Worm (Caenorhabditis elegans): Measurements from ENCODE around the gene such-1.

The such-1 gene

ce11 chrIII:11505213-11505612 lies 18.3 kb downstream of the such-1 start, which contains the start of the genes Y66D12A.21 and spe-6:
TSS of gene Y66D12A.21 (minus strand) at chrIII:11505302.
TSS of gene spe-6 (plus strand) at chrIII:11505488.
- TF ChIP-seq ref-1 (GFP tag; conservative IDR thresholded peaks at IDR 0.05): no peak
- TF ChIP-seq ztf-29 (GFP tag; IDR thresholded peaks at IDR 0.05): no peak
- no peak for TF ChIP-seq flt-1 (GFP tag; IDR thresholded peaks at IDR 0.05)
- no peak for TF ChIP-seq med-1 (GFP tag; optimal IDR thresholded peaks at IDR 0.05; ENCODE audit: insufficient read depth)
- no peak for TF ChIP-seq tab-1 (GFP tag; IDR thresholded peaks at IDR 0.05)
- no peak for TF ChIP-seq cog-1 (tag; optimal IDR thresholded peaks at IDR 0.05)
- no peak for TF ChIP-seq T22C8.4 (GFP tag; IDR thresholded peaks at IDR 0.05)
- no peak for TF ChIP-seq klf-2 (GFP tag; conservative IDR thresholded peaks at IDR 0.05)

DNA sequence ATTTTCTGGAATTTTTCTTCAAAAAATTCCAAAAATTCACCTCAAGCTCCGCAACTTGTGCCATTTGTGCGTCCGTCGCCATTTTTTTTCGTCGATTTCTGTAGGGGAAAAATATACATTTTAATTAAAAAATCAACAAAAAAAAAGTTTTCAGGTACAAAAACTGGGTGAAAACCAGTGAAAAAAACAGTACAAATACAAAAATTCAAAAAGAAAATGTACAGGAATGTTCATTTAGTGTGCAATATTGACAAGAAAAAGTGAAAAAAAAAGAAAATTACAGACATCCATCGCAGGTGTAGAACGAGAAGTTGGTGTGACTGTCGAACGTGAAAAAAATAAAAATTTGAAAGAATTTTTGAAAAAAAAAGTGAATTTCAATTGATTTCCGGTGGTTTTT lies 20.8 kb downstream of the such-1 start, which contains the start of gene tin-10:
TSS of gene tin-10 (minus strand) at position 101 of the 400 bp plus-strand sequence.
- TF ChIP-seq ref-1 (GFP tag; conservative IDR thresholded peaks at IDR 0.05) (no peak), cog-1 (tag; optimal IDR thresholded peaks at IDR 0.05) (no peak), med-1 (GFP tag; optimal IDR thresholded peaks at IDR 0.05; ENCODE audit: insufficient read depth) (no peak), T22C8.4 (GFP tag; IDR thresholded peaks at IDR 0.05) (no peak), ztf-29 (GFP tag; IDR thresholded peaks at IDR 0.05) (no peak), ztf-23 (GFP tag; IDR thresholded peaks at IDR 0.05) (no peak), flt-1 (GFP tag; IDR thresholded peaks at IDR 0.05) (no peak), tab-1 (GFP tag; IDR thresholded peaks at IDR 0.05) (no peak), klf-2 (GFP tag; conservative IDR thresholded peaks at IDR 0.05) (no peak)

DNA sequence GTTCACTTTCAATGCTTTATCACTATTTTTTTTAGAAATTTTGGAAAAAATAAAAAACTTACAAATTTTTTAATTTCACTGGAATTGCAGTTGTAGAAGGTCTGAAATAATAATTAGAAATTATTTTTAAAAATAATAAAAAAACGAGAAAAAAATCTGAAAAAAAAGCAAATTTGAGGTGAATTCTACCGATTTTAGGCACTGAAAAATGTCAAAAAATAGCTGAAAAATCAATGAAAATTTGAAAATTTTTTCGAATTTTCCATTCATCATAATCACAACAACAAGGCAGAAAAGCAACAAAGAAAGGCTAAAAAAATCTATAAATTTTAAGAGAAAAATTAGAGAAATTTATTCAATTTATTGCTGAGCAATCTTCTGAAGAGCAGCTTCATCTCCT lies 22.9 kb downstream of the such-1 start, which contains the start of gene nars-2:
TSS of gene nars-2 (minus strand) at position 101 of the 400 bp plus-strand sequence.
- TF ChIP-seq tab-1 (GFP tag; IDR thresholded peaks at IDR 0.05) (no peak), ref-1 (GFP tag; conservative IDR thresholded peaks at IDR 0.05) (no peak), flt-1 (GFP tag; IDR thresholded peaks at IDR 0.05) (no peak), ztf-23 (GFP tag; IDR thresholded peaks at IDR 0.05) (no peak), cog-1 (tag; optimal IDR thresholded peaks at IDR 0.05) (no peak), klf-2 (GFP tag; conservative IDR thresholded peaks at IDR 0.05) (no peak), ztf-29 (GFP tag; IDR thresholded peaks at IDR 0.05) (no peak), T22C8.4 (GFP tag; IDR thresholded peaks at IDR 0.05) (no peak), med-1 (GFP tag; optimal IDR thresholded peaks at IDR 0.05; ENCODE audit: insufficient read depth) (no peak)

DNA sequence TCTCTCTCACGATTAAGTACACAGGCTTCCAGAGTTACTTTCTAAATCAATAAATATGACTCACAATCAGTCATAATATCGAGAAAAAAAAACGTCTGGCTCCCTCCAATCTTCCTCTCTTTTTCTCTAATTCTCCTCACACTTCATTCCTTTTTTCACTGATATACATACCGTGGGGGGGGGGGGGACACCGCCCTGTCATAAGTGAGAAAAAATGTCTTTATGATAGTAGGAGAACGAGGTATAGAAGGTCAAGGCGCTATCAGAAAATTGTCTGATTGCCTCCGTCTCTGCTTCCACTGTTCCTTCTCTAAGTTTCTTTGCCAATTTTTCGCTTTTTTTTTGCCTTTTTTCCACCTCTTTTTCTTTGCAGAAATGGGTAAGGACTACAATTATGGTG lies 27.1 kb downstream of the such-1 start, which contains the start of gene Y66D12A.24:
TSS of gene Y66D12A.24 (plus strand) at position 370 of the 400 bp plus-strand sequence.
- TF ChIP-seq ztf-29 (GFP tag; IDR thresholded peaks at IDR 0.05) (no peak), ztf-23 (GFP tag; IDR thresholded peaks at IDR 0.05) (no peak), klf-2 (GFP tag; conservative IDR thresholded peaks at IDR 0.05) (no peak), ref-1 (GFP tag; conservative IDR thresholded peaks at IDR 0.05) (no peak), tab-1 (GFP tag; IDR thresholded peaks at IDR 0.05) (no peak), cog-1 (tag; optimal IDR thresholded peaks at IDR 0.05) (no peak), med-1 (GFP tag; optimal IDR thresholded peaks at IDR 0.05; ENCODE audit: insufficient read depth) (no peak), T22C8.4 (GFP tag; IDR thresholded peaks at IDR 0.05) (no peak), flt-1 (GFP tag; IDR thresholded peaks at IDR 0.05) (no peak)

DNA sequence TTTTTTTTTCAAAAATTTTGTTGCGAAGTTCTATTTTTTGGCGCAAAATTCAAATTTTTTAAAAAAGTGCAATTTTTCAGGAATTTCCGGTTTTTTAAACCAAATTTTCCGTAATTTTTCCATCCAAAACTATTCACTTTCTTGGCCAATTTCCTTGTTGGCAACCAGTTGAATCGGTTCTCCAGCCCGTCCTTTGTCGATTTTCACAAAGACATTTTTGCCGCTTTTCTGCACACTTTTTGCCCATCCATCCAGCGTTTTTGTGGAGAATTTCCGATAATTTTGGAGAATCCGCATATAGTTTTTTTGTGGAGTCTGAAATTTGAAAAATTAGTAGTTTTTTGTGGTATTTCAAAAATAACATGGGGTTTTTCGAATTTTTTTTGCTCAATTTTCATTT lies 31.1 kb downstream of the such-1 start:
- TF ChIP-seq med-1 (GFP tag; optimal IDR thresholded peaks at IDR 0.05; ENCODE audit: insufficient read depth) (no peak), tab-1 (GFP tag; IDR thresholded peaks at IDR 0.05) (no peak), ref-1 (GFP tag; conservative IDR thresholded peaks at IDR 0.05) (no peak), flt-1 (GFP tag; IDR thresholded peaks at IDR 0.05) (no peak), cog-1 (tag; optimal IDR thresholded peaks at IDR 0.05) (no peak), ztf-29 (GFP tag; IDR thresholded peaks at IDR 0.05) (no peak), T22C8.4 (GFP tag; IDR thresholded peaks at IDR 0.05) (no peak), klf-2 (GFP tag; conservative IDR thresholded peaks at IDR 0.05) (no peak), ztf-23 (GFP tag; IDR thresholded peaks at IDR 0.05) (no peak)

- TF ChIP-seq tab-1 (GFP tag; IDR thresholded peaks at IDR 0.05): no peak
- no peak for TF ChIP-seq ztf-29 (GFP tag; IDR thresholded peaks at IDR 0.05)
- TF ChIP-seq T22C8.4 (GFP tag; IDR thresholded peaks at IDR 0.05): no peak
- TF ChIP-seq med-1 (GFP tag; optimal IDR thresholded peaks at IDR 0.05; ENCODE audit: insufficient read depth): no peak
- no peak for TF ChIP-seq ztf-23 (GFP tag; IDR thresholded peaks at IDR 0.05)
- no peak for TF ChIP-seq cog-1 (tag; optimal IDR thresholded peaks at IDR 0.05)
- no peak for TF ChIP-seq flt-1 (GFP tag; IDR thresholded peaks at IDR 0.05)
- TF ChIP-seq ref-1 (GFP tag; conservative IDR thresholded peaks at IDR 0.05): no peak
- TF ChIP-seq klf-2 (GFP tag; conservative IDR thresholded peaks at IDR 0.05): no peak
Observed at ce11 chrIII:11490221-11490620, 33.3 kb downstream of the such-1 start.

DNA sequence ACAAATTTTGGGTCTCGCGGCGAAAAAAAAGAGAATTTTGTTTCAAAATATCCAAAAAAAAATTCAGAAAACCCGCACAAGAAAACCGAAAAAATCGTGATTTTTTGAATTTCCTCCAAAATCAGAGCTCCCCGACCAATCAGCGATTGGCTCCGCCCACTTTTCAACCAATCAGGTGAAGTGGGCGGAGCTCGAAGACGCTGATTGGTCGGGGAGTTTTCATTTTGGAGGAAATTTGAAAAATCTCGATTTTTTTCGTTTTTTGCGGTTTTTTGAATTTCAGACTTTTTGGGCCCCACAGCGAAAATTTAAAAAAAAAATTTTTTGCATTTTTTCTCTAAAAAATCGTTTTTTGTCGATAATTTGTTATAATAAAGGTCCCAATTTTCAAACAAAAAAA lies 34.0 kb downstream of the such-1 start:
- TF ChIP-seq klf-2 (GFP tag; conservative IDR thresholded peaks at IDR 0.05): no peak
- no peak for TF ChIP-seq cog-1 (tag; optimal IDR thresholded peaks at IDR 0.05)
- TF ChIP-seq med-1 (GFP tag; optimal IDR thresholded peaks at IDR 0.05; ENCODE audit: insufficient read depth): no peak
- TF ChIP-seq tab-1 (GFP tag; IDR thresholded peaks at IDR 0.05): no peak
- TF ChIP-seq T22C8.4 (GFP tag; IDR thresholded peaks at IDR 0.05): no peak
- TF ChIP-seq ref-1 (GFP tag; conservative IDR thresholded peaks at IDR 0.05): no peak
- no peak for TF ChIP-seq flt-1 (GFP tag; IDR thresholded peaks at IDR 0.05)
- TF ChIP-seq ztf-23 (GFP tag; IDR thresholded peaks at IDR 0.05): no peak
- TF ChIP-seq ztf-29 (GFP tag; IDR thresholded peaks at IDR 0.05): no peak

DNA sequence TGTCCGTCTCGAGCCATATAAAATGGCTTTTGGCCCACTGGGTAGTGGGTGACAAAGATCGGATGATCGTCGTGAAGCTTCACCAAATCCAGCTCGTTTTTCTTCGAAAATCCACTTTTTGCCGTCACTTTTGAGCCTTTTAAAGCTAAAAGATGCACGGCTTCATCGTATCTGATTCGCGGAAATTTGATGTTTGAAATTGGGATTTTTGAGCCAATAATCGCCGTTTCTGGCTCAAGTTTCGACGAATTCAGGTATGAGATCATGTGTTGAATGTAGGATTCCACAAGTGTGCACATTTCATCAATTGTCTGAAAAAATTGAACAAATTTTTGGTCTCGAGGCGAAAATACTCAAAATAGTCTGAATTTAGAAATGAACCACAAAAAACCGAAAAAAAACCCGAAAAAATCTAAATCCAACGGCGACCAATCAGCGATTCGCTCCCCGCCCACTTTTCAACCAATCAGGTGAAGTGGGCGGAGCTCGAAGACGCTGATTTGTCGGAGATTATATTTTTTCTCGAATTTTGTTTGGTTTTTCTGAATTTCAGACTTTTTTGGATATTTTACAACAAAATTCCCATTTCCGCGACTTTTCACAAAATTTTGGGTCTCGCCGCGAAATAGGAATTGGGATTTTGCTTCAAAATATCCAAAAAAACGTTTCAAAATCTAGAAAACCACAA lies 34.8 kb downstream of the such-1 start:
- TF ChIP-seq tab-1 (GFP tag; IDR thresholded peaks at IDR 0.05): no peak
- no peak for TF ChIP-seq ref-1 (GFP tag; conservative IDR thresholded peaks at IDR 0.05)
- TF ChIP-seq ztf-23 (GFP tag; IDR thresholded peaks at IDR 0.05): no peak
- TF ChIP-seq T22C8.4 (GFP tag; IDR thresholded peaks at IDR 0.05): no peak
- TF ChIP-seq med-1 (GFP tag; optimal IDR thresholded peaks at IDR 0.05; ENCODE audit: insufficient read depth): no peak

ce11 chrIII:11487245-11487644 lies 36.3 kb downstream of the such-1 start, which contains the start of gene popl-5:
TSS of gene popl-5 (minus strand) at chrIII:11487345.
- no peak for TF ChIP-seq T22C8.4 (GFP tag; IDR thresholded peaks at IDR 0.05)
- no peak for TF ChIP-seq flt-1 (GFP tag; IDR thresholded peaks at IDR 0.05)
- no peak for TF ChIP-seq tab-1 (GFP tag; IDR thresholded peaks at IDR 0.05)
- TF ChIP-seq cog-1 (tag; optimal IDR thresholded peaks at IDR 0.05): no peak
- TF ChIP-seq klf-2 (GFP tag; conservative IDR thresholded peaks at IDR 0.05): no peak
- TF ChIP-seq ztf-23 (GFP tag; IDR thresholded peaks at IDR 0.05): no peak
- no peak for TF ChIP-seq med-1 (GFP tag; optimal IDR thresholded peaks at IDR 0.05; ENCODE audit: insufficient read depth)
- TF ChIP-seq ref-1 (GFP tag; conservative IDR thresholded peaks at IDR 0.05): no peak
- no peak for TF ChIP-seq ztf-29 (GFP tag; IDR thresholded peaks at IDR 0.05)
